Fruit fly (Drosophila melanogaster): Measurements from ENCODE around the gene CtsL3.

The CtsL3 gene

dm6 chr3R:6027138-6027537, at the start of gene CtsL3:
Gene CtsL3, minus strand, starts transcription at chr3R:6027238.
- no peak for TF ChIP-seq CTCF (optimal IDR thresholded peaks at IDR 0.05)
- no peak for TF ChIP-seq CG8478 (optimal IDR thresholded peaks at IDR 0.05)

DNA sequence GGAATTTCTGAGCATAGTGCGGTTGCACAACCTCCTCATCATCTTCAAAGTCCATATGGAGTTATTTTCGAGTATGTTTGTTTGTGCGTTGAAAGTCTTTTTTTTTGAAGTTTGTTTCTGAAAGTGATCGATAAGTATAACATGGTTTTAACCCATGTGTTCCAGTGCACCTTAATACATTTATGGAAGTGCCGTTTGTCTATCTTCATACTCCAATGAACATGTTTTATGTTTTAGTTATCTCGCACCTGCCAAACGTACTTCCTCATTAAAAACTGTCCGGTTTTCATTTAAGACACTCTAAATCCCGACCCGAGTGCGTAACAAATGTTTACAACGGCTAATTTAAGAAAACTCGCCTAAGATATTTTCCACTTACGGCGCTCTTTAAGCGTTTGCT, 30.4 kb upstream of the CtsL3 start, which contains the start of gene CG15580:
Gene CG15580 (minus strand): TSS at position 101 of the 400 bp plus-strand sequence.
- TF ChIP-seq CG8478 (optimal IDR thresholded peaks at IDR 0.05) = no peak
- no peak for TF ChIP-seq CTCF (optimal IDR thresholded peaks at IDR 0.05)

DNA sequence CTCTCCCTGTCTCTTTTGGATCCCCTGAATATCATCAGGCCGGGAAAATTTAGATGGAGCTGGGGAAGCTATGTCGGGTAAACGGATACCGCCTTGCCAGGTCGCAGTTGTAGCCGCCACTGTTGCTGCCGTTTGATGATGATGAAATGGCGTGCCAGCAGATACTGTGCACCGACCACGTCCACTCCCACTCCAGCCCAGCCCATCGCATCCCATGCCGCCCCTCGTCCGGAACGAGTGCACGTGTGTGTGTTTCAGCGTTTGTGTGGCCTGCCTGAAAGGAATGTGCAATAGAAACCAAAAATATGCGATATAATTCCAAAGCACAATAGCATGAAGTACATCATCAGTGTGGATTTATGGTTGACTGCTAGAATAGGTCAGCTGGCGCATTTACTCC, 11.2 kb upstream of the CtsL3 start:
- TF ChIP-seq CG8478 (optimal IDR thresholded peaks at IDR 0.05) (no peak), CTCF (optimal IDR thresholded peaks at IDR 0.05) (no peak)

- no peak for TF ChIP-seq CTCF (optimal IDR thresholded peaks at IDR 0.05)
- TF ChIP-seq CG8478 (optimal IDR thresholded peaks at IDR 0.05) = no peak
Observed at dm6 chr3R:6027674-6028073, 636 bp upstream of the CtsL3 start.

dm6 chr3R:6025227-6025626, 1.8 kb downstream of the CtsL3 start:
- TF ChIP-seq CG8478 (optimal IDR thresholded peaks at IDR 0.05) (no peak), CTCF (optimal IDR thresholded peaks at IDR 0.05) (no peak)

- no peak for TF ChIP-seq CTCF (optimal IDR thresholded peaks at IDR 0.05)
Observed at dm6 chr3R:6011832-6012231, 15.2 kb downstream of the CtsL3 start, which contains the start of gene CG10280. Gene CG10280, minus strand, starts transcription at chr3R:6011932.

DNA sequence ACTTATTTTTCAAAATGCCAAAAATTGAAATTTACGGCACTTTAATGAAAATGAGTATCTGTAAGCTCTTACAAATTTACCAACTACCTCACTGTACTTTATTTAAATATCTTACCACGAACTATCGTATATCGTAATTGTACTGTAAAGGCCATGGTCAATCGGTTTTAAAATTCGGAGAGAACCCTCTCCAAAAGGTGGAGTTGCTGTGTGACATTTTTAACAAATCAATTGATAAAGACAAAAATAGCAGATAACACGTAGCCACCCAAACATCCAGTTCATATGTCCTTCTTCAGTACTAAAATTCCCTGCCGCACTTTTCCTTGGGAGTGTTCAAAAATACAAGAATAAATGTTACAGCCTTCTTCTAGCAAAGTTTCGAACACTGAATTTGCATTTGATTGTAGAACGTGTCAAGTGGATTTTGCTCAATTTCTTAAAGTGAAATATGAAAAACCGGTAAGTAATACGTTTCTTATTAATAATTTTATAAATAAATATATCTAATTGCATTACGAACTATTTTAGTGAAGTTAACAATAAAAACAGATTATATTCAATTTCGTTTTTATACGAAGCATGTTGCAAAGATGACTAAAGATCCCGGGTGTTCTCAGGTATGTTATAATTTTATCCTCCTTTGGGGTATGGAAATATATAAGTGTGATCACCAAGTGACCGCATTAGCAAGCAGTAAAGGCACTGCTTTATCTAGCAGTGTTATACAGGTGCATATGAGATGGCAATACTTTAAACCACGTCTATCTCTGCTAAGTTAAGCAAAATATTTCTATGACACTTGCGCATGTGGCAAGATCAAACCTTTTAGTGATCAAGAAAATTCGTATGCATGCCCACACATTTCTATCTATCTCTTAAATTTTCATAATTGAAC, 17.3 kb downstream of the CtsL3 start:
- peak; percentile 79 to 83 for TF ChIP-seq CTCF (optimal IDR thresholded peaks at IDR 0.05)
- no peak for TF ChIP-seq CG8478 (optimal IDR thresholded peaks at IDR 0.05)

DNA sequence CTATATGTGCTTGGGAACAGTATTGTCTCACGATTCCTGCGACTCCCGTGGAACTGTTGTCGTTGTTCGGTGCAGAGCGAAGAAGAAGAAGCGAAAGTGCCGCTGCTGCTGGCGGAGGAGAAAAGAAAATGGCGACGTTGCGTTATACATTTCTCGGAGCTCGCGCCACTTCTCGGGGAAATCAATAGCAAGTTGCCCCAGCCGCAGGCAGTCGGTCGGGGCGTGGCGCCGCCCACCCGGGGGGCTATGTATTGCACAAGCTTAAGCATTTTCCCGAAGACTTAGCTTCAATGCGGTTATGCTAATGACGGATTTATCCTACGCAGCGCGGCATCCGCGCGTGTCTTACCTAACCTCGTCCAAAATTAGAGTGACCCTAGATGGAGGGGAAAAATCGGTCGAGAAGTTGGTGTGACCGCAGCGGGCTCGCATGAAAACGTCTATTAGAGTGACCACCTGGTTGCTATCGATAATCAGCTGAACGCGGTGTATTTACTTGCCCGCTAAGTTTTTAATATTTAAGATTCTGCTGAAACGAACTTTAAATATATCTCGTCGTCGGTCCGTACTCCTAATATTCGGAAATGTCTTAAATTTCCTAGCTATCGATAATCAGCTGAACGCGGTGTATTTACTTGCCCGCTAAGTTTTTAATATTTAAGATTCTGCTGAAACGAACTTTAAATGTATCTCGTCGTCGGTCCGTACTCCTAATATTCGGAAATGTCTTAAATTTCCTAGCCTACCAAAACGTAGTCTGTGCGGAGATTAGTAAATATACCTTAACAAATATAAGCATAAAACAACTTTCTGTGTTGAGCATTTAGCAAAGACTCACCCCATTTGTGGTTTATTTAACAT, 18.6 kb downstream of the CtsL3 start, which contains the start of gene Rm62:
Gene Rm62 (minus strand): TSS at position 378 of the 861 bp plus-strand sequence.
- TF ChIP-seq CG8478 (optimal IDR thresholded peaks at IDR 0.05) (no peak), CTCF (optimal IDR thresholded peaks at IDR 0.05) (peak in 1 of 2 experiments; percentile 23)

DNA sequence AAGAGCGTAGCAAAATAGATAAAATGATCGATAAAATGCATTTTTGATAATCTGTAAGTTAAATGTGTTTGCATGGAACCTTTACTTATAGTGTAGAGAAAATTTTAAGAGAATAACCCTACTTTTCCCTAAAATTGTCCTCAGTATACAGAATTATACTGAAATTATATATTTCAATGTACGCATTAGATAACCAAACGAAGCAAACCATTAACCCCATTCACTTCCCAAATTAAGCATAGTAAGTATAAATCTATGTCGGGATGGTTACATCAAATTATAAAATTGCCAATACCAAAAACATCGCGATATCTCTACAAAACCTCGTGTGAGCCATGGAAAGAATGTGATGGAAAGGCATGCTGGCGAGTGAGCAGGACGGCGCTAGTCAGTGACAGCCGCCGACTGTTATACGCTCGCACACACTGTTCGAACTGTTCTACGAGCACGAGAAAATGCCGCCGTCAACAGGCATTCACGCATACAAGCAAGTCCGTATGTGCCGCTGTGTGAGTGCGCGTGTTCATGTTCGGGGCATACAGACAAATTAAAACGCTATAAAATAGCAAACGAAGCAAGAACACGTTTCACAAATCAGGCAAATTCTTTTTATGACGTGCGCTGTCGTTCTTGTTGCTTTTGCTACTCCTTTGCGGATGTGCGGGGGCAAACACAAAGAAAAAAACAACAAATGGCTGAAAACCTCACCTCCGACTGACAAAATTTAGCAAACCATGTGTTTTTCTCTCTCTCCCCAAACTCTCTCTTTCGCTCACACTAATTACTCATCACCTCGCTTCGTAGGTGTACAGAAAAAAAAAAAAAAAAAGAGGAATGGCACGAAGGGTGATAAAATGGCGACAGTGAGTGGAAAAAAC, 19.7 kb downstream of the CtsL3 start:
- TF ChIP-seq CG8478 (optimal IDR thresholded peaks at IDR 0.05) (no peak), CTCF (optimal IDR thresholded peaks at IDR 0.05) (no peak)

- TF ChIP-seq CTCF (optimal IDR thresholded peaks at IDR 0.05) (no peak), CG8478 (optimal IDR thresholded peaks at IDR 0.05) (no peak)
Observed at dm6 chr3R:6006595-6006994, 20.4 kb downstream of the CtsL3 start.

DNA sequence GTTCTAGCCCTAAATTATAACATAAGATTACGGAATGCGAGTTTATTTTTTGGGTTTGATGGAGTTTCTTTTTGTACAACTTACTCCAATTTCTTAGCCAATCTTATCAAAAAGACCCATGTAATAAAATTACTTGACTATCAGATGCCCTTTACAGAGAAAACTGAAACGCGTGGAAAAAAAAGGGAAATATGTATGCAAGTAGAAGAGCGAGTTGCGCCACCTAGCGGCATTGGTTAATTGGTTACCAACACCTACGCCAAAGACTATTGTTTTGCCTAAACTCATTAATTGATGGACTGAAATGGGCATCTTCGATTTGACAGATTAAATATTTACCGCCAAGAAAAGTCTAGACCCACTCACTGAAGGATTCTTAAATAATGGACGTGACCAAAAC, 28.2 kb downstream of the CtsL3 start:
- TF ChIP-seq CTCF (optimal IDR thresholded peaks at IDR 0.05) (peak; percentile 59 to 68), CG8478 (optimal IDR thresholded peaks at IDR 0.05) (no peak)

DNA sequence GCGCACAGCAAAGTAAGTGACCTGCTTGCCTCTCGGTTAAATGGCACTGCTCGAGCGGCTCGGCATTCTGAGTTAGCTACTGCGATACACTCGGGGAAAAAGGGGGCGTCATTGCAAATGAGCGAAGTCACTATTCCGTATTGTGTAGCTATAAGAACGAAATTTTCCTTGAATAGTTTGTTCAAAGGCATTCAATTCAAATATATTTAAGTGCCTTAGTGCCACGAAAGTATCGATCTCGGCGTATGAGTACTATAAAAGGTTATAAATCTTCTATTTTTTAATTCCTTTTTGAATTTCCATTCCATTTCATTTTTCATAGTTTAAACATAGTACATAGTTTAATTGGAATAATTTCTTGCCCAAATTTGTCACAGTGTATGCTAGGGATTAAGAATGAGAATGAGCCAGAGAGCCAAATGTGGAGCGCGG, 28.8 kb downstream of the CtsL3 start:
- TF ChIP-seq CG8478 (optimal IDR thresholded peaks at IDR 0.05) (no peak), CTCF (optimal IDR thresholded peaks at IDR 0.05) (no peak)

DNA sequence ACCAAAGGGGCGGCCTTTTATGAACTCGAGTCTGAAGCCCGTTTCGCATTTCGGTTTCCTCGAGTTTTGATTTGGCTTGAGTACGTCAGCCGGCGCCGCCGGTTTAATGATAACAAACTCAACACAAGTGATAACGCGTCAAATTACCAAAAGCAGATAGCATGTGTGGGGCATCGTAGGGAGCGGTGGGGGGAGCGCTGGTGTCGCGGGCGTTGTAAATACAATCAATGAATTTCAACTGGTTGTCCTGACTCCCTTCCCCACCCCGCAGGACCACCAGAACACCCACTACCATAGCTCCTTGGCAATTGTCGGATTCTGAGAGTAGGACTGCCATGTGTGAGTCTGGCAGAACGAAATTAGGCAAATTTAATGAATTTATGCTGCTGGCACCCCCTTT, 29.2 kb downstream of the CtsL3 start:
- no peak for TF ChIP-seq CTCF (optimal IDR thresholded peaks at IDR 0.05)
- TF ChIP-seq CG8478 (optimal IDR thresholded peaks at IDR 0.05) = no peak

dm6 chr3R:5995381-5995780, 31.7 kb downstream of the CtsL3 start:
- TF ChIP-seq CG8478 (optimal IDR thresholded peaks at IDR 0.05) (no peak), CTCF (optimal IDR thresholded peaks at IDR 0.05) (no peak)
